Fruit fly (Drosophila melanogaster) whole organism, embryonic: ENCODE results near the gene CG12106.

ENCODE experiments used
- Awh ChIP-seq: fragments of 200-800 bp; sonication (Bioruptor generic); IDR thresholded peaks from 2 replicates; pipeline ENCODE4, ENCODE4 v1.3.6; 2022; ENCODE audit warnings: missing biosample characterization, missing genetic modification characterization
- CG10543 ChIP-seq: fragments of 200-800 bp; sonication (Bioruptor generic); optimal IDR thresholded peaks from 3 replicates; lab custom pipeline; 2017; ENCODE audit warnings: missing biosample characterization, mild to moderate bottlenecking, missing genetic modification characterization, moderate library complexity
- CG10654 ChIP-seq: fragments of 200-800 bp; sonication (Bioruptor generic); optimal IDR thresholded peaks from 2 replicates; lab custom pipeline; 2016; ENCODE audit warnings: missing biosample characterization, missing genetic modification characterization
- CG11093 ChIP-seq: fragments of 200-800 bp; sonication (Bioruptor generic); IDR thresholded peaks from 3 replicates; pipeline ENCODE4 v1.3.6; 2022; ENCODE audit warnings: missing biosample characterization, missing genetic modification characterization
- CG11398 ChIP-seq: fragments of 200-800 bp; sonication (Bioruptor generic); optimal IDR thresholded peaks from 2 replicates; lab custom pipeline; 2016; ENCODE audit warnings: missing biosample characterization, missing genetic modification characterization
- CG11696 ChIP-seq: fragments of 200-800 bp; sonication (Bioruptor generic); IDR thresholded peaks from 2 replicates; pipeline ENCODE4 v1.3.6; 2022; ENCODE audit warnings: missing biosample characterization, missing genetic modification characterization
- CG12071 ChIP-seq: fragments of 200-800 bp; sonication (Bioruptor generic); optimal IDR thresholded peaks from 3 replicates; lab custom pipeline; 2018; ENCODE audit warnings: missing biosample characterization, mild to moderate bottlenecking, missing genetic modification characterization
- CG12769 ChIP-seq: fragments of 200-800 bp; sonication (Bioruptor generic); optimal IDR thresholded peaks from 2 replicates; lab custom pipeline; 2019; ENCODE audit warnings: missing biosample characterization, mild to moderate bottlenecking, missing genetic modification characterization, moderate library complexity
- CG12942 ChIP-seq: fragments of 200-800 bp; sonication (Bioruptor generic); optimal IDR thresholded peaks from 3 replicates; lab custom pipeline; 2016; ENCODE audit warnings: missing biosample characterization, missing genetic modification characterization
- CG1529 ChIP-seq: fragments of 200-800 bp; sonication (Bioruptor generic); optimal IDR thresholded peaks from 3 replicates; lab custom pipeline; 2018; ENCODE audit warnings: missing biosample characterization, missing genetic modification characterization
- CG17385 ChIP-seq: fragments of 200-800 bp; sonication (Bioruptor generic); optimal IDR thresholded peaks from 3 replicates; lab custom pipeline; 2018; ENCODE audit warnings: missing biosample characterization, mild to moderate bottlenecking, missing genetic modification characterization
- CG17912 ChIP-seq: fragments of 200-800 bp; sonication (Bioruptor generic); optimal IDR thresholded peaks from 2 replicates; lab custom pipeline; 2018; ENCODE audit warnings: missing biosample characterization, mild to moderate bottlenecking, missing genetic modification characterization
- CG30431 ChIP-seq: fragments of 200-800 bp; sonication (Bioruptor generic); optimal IDR thresholded peaks from 2 replicates; lab custom pipeline; 2017; ENCODE audit warnings: missing biosample characterization, missing genetic modification characterization
- CG3995 ChIP-seq: fragments of 200-800 bp; sonication (Bioruptor generic); optimal IDR thresholded peaks from 3 replicates; lab custom pipeline; 2016; ENCODE audit warnings: missing biosample characterization, missing genetic modification characterization
- CG6654 ChIP-seq: fragments of 200-800 bp; sonication (Bioruptor generic); optimal IDR thresholded peaks from 2 replicates; lab custom pipeline; 2017; ENCODE audit warnings: missing biosample characterization, mild to moderate bottlenecking, missing genetic modification characterization
- CG6683 ChIP-seq: fragments of 200-800 bp; sonication (Bioruptor generic); optimal IDR thresholded peaks from 2 replicates; lab custom pipeline; 2017; ENCODE audit warnings: missing biosample characterization, mild to moderate bottlenecking, missing genetic modification characterization, missing genetic modification reagents
- CG6813 ChIP-seq: fragments of 200-800 bp; sonication (Bioruptor generic); optimal IDR thresholded peaks from 2 replicates; lab custom pipeline; 2017; ENCODE audit warnings: missing biosample characterization, missing genetic modification characterization, mild to moderate bottlenecking, moderate library complexity, missing genetic modification reagents
- CG7271 ChIP-seq: fragments of 200-800 bp; sonication (Bioruptor generic); optimal IDR thresholded peaks from 2 replicates; lab custom pipeline; 2018; ENCODE audit warnings: missing biosample characterization, mild to moderate bottlenecking, missing genetic modification characterization, moderate library complexity
- CG7786 ChIP-seq: fragments of 200-800 bp; sonication (Bioruptor generic); optimal IDR thresholded peaks from 2 replicates; lab custom pipeline; 2016; ENCODE audit warnings: missing biosample characterization, missing genetic modification characterization
- CG7963 ChIP-seq: fragments of 200-800 bp; sonication (Bioruptor generic); IDR thresholded peaks from 3 replicates; pipeline ENCODE4 v1.3.6; 2022; ENCODE audit warnings: missing biosample characterization, missing genetic modification characterization; ENCODE audit not compliant: partially characterized antibody
- CG8924 ChIP-seq: fragments of 200-800 bp; optimal IDR thresholded peaks from 3 replicates; lab custom pipeline; 2019; ENCODE audit warnings: missing biosample characterization, mild to moderate bottlenecking, missing genetic modification characterization, moderate library complexity
- CG9817 ChIP-seq: fragments of 200-800 bp; sonication (Bioruptor generic); optimal IDR thresholded peaks from 2 replicates; lab custom pipeline; 2018; ENCODE audit warnings: missing biosample characterization, mild to moderate bottlenecking, missing genetic modification characterization, moderate library complexity
- D19B ChIP-seq: fragments of 200-800 bp; sonication (Bioruptor generic); optimal IDR thresholded peaks from 2 replicates; lab custom pipeline; 2017; ENCODE audit warnings: missing biosample characterization, mild to moderate bottlenecking, missing genetic modification characterization
- Dip3 ChIP-seq: fragments of 200-800 bp; sonication (Bioruptor generic); optimal IDR thresholded peaks from 3 replicates; lab custom pipeline; 2016; ENCODE audit warnings: missing biosample characterization, missing genetic modification characterization
- Dll ChIP-seq: fragments of 200-800 bp; sonication (Bioruptor generic); IDR thresholded peaks from 4 replicates; pipeline ENCODE4 v1.3.6; 2022; ENCODE audit warnings: missing biosample characterization, missing genetic modification characterization; ENCODE audit not compliant: partially characterized antibody
- Ets97D ChIP-seq: fragments of 200-800 bp; sonication (Bioruptor generic); optimal IDR thresholded peaks from 3 replicates; lab custom pipeline; 2016; ENCODE audit warnings: missing biosample characterization, missing genetic modification characterization
- Gug ChIP-seq: fragments of 200-800 bp; sonication (Bioruptor generic); IDR thresholded peaks from 4 replicates; pipeline ENCODE4 v1.3.6; 2022; ENCODE audit warnings: missing biosample characterization, missing genetic modification characterization
- HHEX ChIP-seq: fragments of 200-800 bp; sonication (Bioruptor generic); optimal IDR thresholded peaks from 3 replicates; lab custom pipeline; 2017; ENCODE audit warnings: missing biosample characterization, mild to moderate bottlenecking, missing genetic modification characterization, missing genetic modification reagents
- HLH54F ChIP-seq: fragments of 200-800 bp; sonication (Bioruptor generic); optimal IDR thresholded peaks from 3 replicates; lab custom pipeline; 2016; ENCODE audit warnings: missing biosample characterization, missing genetic modification characterization
- HmgD ChIP-seq: fragments of 200-800 bp; sonication (Bioruptor generic); optimal IDR thresholded peaks from 3 replicates; lab custom pipeline; 2016; ENCODE audit warnings: missing biosample characterization, missing genetic modification characterization
- Lhr ChIP-seq: fragments of 200-800 bp; sonication (Bioruptor generic); optimal IDR thresholded peaks from 3 replicates; lab custom pipeline; 2017; ENCODE audit warnings: mild to moderate bottlenecking, missing biosample characterization, missing genetic modification reagents, missing genetic modification characterization
- MTF-1 ChIP-seq: fragments of 200-800 bp; sonication (Bioruptor generic); optimal IDR thresholded peaks from 2 replicates; lab custom pipeline; 2018; ENCODE audit warnings: missing biosample characterization, mild to moderate bottlenecking, missing genetic modification characterization, borderline replicate concordance
- PHDP ChIP-seq: fragments of 200-800 bp; sonication (Bioruptor generic); optimal IDR thresholded peaks from 3 replicates; lab custom pipeline; 2018; ENCODE audit warnings: missing biosample characterization, mild to moderate bottlenecking, missing genetic modification characterization, moderate library complexity
- Ptx1 ChIP-seq: fragments of 200-800 bp; sonication (Bioruptor generic); IDR thresholded peaks from 2 replicates; pipeline ENCODE4 v1.3.6; 2022; ENCODE audit warnings: missing biosample characterization, missing genetic modification characterization
- Stat92E ChIP-seq, 3 experiments: fragments of >200 bp in 2 of 3; fragments of 200-800 bp in 1 of 3; sonication (Bioruptor generic) in 1 of 3; optimal IDR thresholded peaks; 2 replicates each; lab custom pipeline; 2017 to 2019; ENCODE audit warnings: missing biosample characterization in 3 of 3, missing genetic modification characterization in 3 of 3, mild to moderate bottlenecking in 1 of 3, moderate library complexity in 1 of 3
- bigmax ChIP-seq: fragments of 200-800 bp; sonication (Bioruptor generic); optimal IDR thresholded peaks from 2 replicates; lab custom pipeline; 2018; ENCODE audit warnings: missing biosample characterization, mild to moderate bottlenecking, missing genetic modification characterization
- chm ChIP-seq: fragments of 200-800 bp; sonication (Bioruptor generic); IDR thresholded peaks from 2 replicates; pipeline ENCODE4 v1.3.6; 2022; ENCODE audit warnings: missing biosample characterization, missing genetic modification characterization
- dan ChIP-seq: fragments of 200-800 bp; sonication (Bioruptor generic); IDR thresholded peaks from 2 replicates; pipeline ENCODE4 v1.3.6; 2022; ENCODE audit warnings: missing biosample characterization, missing genetic modification characterization
- dati ChIP-seq: fragments of 200-800 bp; sonication (Bioruptor generic); IDR thresholded peaks from 2 replicates; pipeline ENCODE4 v1.3.6; 2022; ENCODE audit warnings: missing biosample characterization, missing genetic modification characterization
- dmrt11E ChIP-seq: fragments of 200-800 bp; sonication (Bioruptor generic); optimal IDR thresholded peaks from 3 replicates; lab custom pipeline; 2018; ENCODE audit warnings: missing biosample characterization, mild to moderate bottlenecking, missing genetic modification characterization, moderate library complexity
- dmrt99B ChIP-seq: fragments of 200-800 bp; sonication (Bioruptor generic); optimal IDR thresholded peaks from 2 replicates; lab custom pipeline; 2018; ENCODE audit warnings: missing biosample characterization, mild to moderate bottlenecking, missing genetic modification characterization, moderate library complexity
- eyg ChIP-seq: fragments of 200-800 bp; sonication (Bioruptor generic); optimal IDR thresholded peaks from 3 replicates; lab custom pipeline; 2016; ENCODE audit warnings: missing biosample characterization, missing genetic modification characterization
- gce ChIP-seq: fragments of 200-800 bp; sonication (Bioruptor generic); IDR thresholded peaks from 3 replicates; pipeline ENCODE4 v1.3.6; 2022; ENCODE audit warnings: missing biosample characterization, missing genetic modification characterization
- gsb ChIP-seq: fragments of 200-800 bp; sonication (Bioruptor generic); IDR thresholded peaks from 2 replicates; pipeline ENCODE4 v1.3.6; 2022; ENCODE audit warnings: missing biosample characterization, missing genetic modification characterization
- nerfin-1 ChIP-seq: fragments of 200-800 bp; sonication (Bioruptor generic); optimal IDR thresholded peaks from 3 replicates; lab custom pipeline; 2019; ENCODE audit warnings: missing biosample characterization, mild to moderate bottlenecking, missing genetic modification characterization, moderate library complexity
- org-1 ChIP-seq: fragments of 200-800 bp; sonication (Bioruptor generic); optimal IDR thresholded peaks from 2 replicates; lab custom pipeline; 2017; ENCODE audit warnings: missing biosample characterization, missing genetic modification characterization
- row ChIP-seq: fragments of 200-800 bp; sonication (Bioruptor generic); IDR thresholded peaks from 3 replicates; pipeline ENCODE4 v1.3.6; 2022; ENCODE audit warnings: missing biosample characterization, missing genetic modification characterization
- sens ChIP-seq: fragments of 200-800 bp; sonication (Bioruptor generic); peaks from one replicate; lab custom pipeline; 2016; ENCODE audit warnings: missing biosample characterization, missing genetic modification characterization
- seq ChIP-seq: fragments of 200-800 bp; sonication (Bioruptor generic); IDR thresholded peaks from 2 replicates; pipeline ENCODE4 v1.3.6; 2022; ENCODE audit warnings: missing biosample characterization, missing genetic modification characterization
- sisA ChIP-seq: fragments of 200-800 bp; sonication (Bioruptor generic); IDR thresholded peaks from 2 replicates; pipeline ENCODE4 v1.3.6; 2022; ENCODE audit warnings: missing biosample characterization, missing genetic modification characterization
- tgo ChIP-seq: fragments of 200-800 bp; sonication (Bioruptor generic); IDR thresholded peaks from 3 replicates; pipeline ENCODE4 v1.3.6; 2022; ENCODE audit warnings: missing biosample characterization, missing genetic modification characterization

The CG12106 gene

dm6 chrX:9155134-9155533 is 38.6 kb upstream of the CG12106 start (continued):
- TF ChIP-seq CG11696 (GFP tag; lab: Robert Waterston, UW) (no peak), Dll (GFP tag; lab: Robert Waterston, UW) (no peak), tgo (peak; percentile 25; the same call in 1 of the 3 replicates), Ptx1 (GFP tag; lab: Robert Waterston, UW) (peak; percentile 65), CG6654 (GFP tag; lab: Kevin White, UChicago) (peak; percentile 24), CG10654 (GFP tag; lab: Kevin White, UChicago) (peak; percentile 38), Stat92E (GFP tag; optimal IDR thresholded peaks at IDR 0.05; lab: Kevin White, UChicago) (no peak), CG9817 (tag; lab: Kevin White, UChicago) (peak; percentile 55), bigmax (GFP tag; lab: Kevin White, UChicago) (no peak), Gug (GFP tag; lab: Robert Waterston, UW) (no peak), CG11093 (GFP tag; lab: Robert Waterston, UW) (no peak), CG11398 (GFP tag; lab: Kevin White, UChicago) (no peak), CG12769 (no peak), CG7963 (no peak), CG12071 (peak; percentile 42), dan (GFP tag; lab: Robert Waterston, UW) (no peak), dati (GFP tag; lab: Robert Waterston, UW) (no peak), eyg (GFP tag; lab: Kevin White, UChicago) (peak; percentile 2), CG8924 (tag; lab: Kevin White, UChicago) (no peak), CG1529 (GFP tag; lab: Kevin White, UChicago) (peak; percentile 35), MTF-1 (GFP tag; lab: Kevin White, UChicago) (peak; percentile 8), HHEX (peak; percentile 57), CG6683 (GFP tag; lab: Kevin White, UChicago) (peak; percentile 9), HLH54F (GFP tag; lab: Kevin White, UChicago) (peak; percentile 24), CG17385 (peak; percentile 72), CG10543 (no peak), sens (GFP tag; lab: Kevin White, UChicago) (peak; percentile 95), seq (0 out of 2 replicates have a peak, but pooled peaks have one; percentile 13), sisA (GFP tag; lab: Robert Waterston, UW) (peak; percentile 60), CG30431 (no peak), Ets97D (GFP tag; lab: Kevin White, UChicago) (no peak), Lhr (GFP tag; lab: Kevin White, UChicago) (no peak), dmrt11E (tag; lab: Kevin White, UChicago) (peak; percentile 64), HmgD (GFP tag; lab: Kevin White, UChicago) (no peak), gsb (GFP tag; lab: Robert Waterston, UW) (no peak), CG17912 (GFP tag; lab: Kevin White, UChicago) (no peak), CG12942 (GFP tag; lab: Kevin White, UChicago) (no peak), org-1 (no peak), row (peak; percentile 71), nerfin-1 (tag; lab: Kevin White, UChicago) (peak; percentile 60), gce (GFP tag; lab: Robert Waterston, UW) (no peak), D19B (GFP tag; lab: Kevin White, UChicago) (peak; percentile 29), PHDP (tag; lab: Kevin White, UChicago) (peak; percentile 47), Dip3 (GFP tag; lab: Kevin White, UChicago) (peak; percentile 2), CG7271 (tag; lab: Kevin White, UChicago) (no peak), CG6813 (GFP tag; lab: Kevin White, UChicago) (peak; percentile 63), chm (GFP tag; lab: Robert Waterston, UW) (no peak), dmrt99B (tag; lab: Kevin White, UChicago) (peak; percentile 73), CG3995 (peak; percentile 4), CG7786 (GFP tag; lab: Kevin White, UChicago) (no peak), Awh (GFP tag; lab: Robert Waterston, UW) (peak; percentile 17; the same call in 1 of the 2 replicates)
